Worm (Caenorhabditis elegans): Measurements from ENCODE around the gene srg-39.

ce11 chrV:11172667-11173066 lies 20.4 kb upstream of the srg-39 start:
- no peak for TF ChIP-seq dmd-4 (tag; optimal IDR thresholded peaks at IDR 0.05)
- no peak for TF ChIP-seq aly-2 (tag; optimal IDR thresholded peaks at IDR 0.05)

Data from whole organism, L2 larva.